Worm (Caenorhabditis elegans): Measurements from ENCODE around the gene alh-6.

DNA sequence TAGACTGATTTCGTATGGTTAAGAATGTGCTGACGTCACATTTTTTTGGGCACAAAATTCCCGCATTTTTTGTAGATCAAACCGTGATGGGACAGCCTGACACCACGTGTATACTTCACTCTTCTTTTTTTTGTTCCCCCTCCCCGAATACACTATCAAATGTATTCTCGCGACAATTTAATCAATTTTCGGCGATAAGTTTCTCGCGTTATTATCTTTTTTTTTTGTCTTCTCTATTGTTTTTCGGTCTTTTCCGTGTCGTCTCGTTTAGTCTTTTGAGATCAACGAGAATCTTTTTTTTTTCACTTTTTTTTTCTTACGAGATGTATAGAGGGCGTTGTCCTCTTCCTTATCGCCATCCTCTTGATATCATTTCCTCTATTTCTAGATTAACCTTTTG lies 5.3 kb upstream of the alh-6 start:
- TF ChIP-seq daf-12 (tag; optimal IDR thresholded peaks at IDR 0.05) (no peak), mdl-1 (tag; optimal IDR thresholded peaks at IDR 0.05) (no peak), mml-1 (tag; optimal IDR thresholded peaks at IDR 0.05) (no peak), fkh-10 (GFP tag; optimal IDR thresholded peaks at IDR 0.05) (no peak)

Data from whole organism, L3 larva.